Worm (Caenorhabditis elegans) whole organism, L3 larva: ENCODE data around the gene R01H2.4.

ENCODE experiments used
- ceh-9 ChIP-seq: sonication (generic microtip); optimal IDR thresholded peaks from 2 replicates; lab custom pipeline; 2018; ENCODE audit warnings: missing biosample characterization, missing genetic modification characterization
- elt-1 ChIP-seq: fragments of 150-350 bp; optimal IDR thresholded peaks from 2 replicates; lab custom pipeline; 2014; ENCODE audit warnings: missing biosample characterization, missing genetic modification characterization
- elt-3 ChIP-seq, 3 experiments: fragments of 150-350 bp in 1 of 3; sonication (generic microtip) in 2 of 3; optimal IDR thresholded peaks; 2 replicates in 2 of 3; 4 replicates in 1 of 3; lab custom pipeline; 2014 to 2017; ENCODE audit warnings: missing biosample characterization in 3 of 3, missing genetic modification characterization in 3 of 3
- nhr-67 ChIP-seq: fragments of 150-350 bp; optimal IDR thresholded peaks from 2 replicates; lab custom pipeline; 2014; ENCODE audit warnings: missing biosample characterization, missing genetic modification characterization
- skn-1 ChIP-seq: fragments of 150-350 bp; optimal IDR thresholded peaks from 2 replicates; lab custom pipeline; 2014; ENCODE audit warnings: missing biosample characterization, missing genetic modification characterization

DNA sequence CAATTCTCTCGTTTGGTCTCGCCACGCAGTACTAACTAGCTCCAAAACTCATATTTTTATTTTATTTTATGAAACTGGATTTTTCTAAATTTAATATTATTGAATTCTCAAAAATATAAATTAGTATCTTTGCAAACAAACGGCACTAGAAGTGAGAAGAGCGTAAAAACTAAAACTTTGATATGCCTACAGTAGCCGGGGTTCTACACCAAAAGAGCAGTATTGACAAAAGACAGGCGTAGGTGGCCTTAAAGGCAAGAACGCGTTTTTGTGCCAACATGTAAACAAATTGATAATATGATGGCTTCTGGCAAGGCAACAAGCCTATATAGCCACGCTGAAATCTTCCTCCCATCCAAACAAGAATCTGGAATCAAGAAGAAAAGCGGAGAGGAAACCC, 1.5 kb downstream of the R01H2.4 start, which contains the start of gene R01H2.1:
- TF ChIP-seq ceh-9 (tag; lab: Kevin White, UChicago) (no peak), elt-1 (no peak), skn-1 (no peak), elt-3 (tag; optimal IDR thresholded peaks at IDR 0.05; lab: Kevin White, UChicago) (no peak), nhr-67 (tag; lab: Kevin White, UChicago) (no peak)
